Fruit fly (Drosophila melanogaster) S2 (cell line): ENCODE measurements around the gene CG3038.

ENCODE experiments used
- CG8478 ChIP-seq: fragments of >200 bp; optimal IDR thresholded peaks from 2 replicates; lab custom pipeline; 2018
- CTCF ChIP-seq, 2 experiments: fragments of >200 bp; optimal IDR thresholded peaks; 2 replicates each; lab custom pipeline; 2018

Gene CG3038

DNA sequence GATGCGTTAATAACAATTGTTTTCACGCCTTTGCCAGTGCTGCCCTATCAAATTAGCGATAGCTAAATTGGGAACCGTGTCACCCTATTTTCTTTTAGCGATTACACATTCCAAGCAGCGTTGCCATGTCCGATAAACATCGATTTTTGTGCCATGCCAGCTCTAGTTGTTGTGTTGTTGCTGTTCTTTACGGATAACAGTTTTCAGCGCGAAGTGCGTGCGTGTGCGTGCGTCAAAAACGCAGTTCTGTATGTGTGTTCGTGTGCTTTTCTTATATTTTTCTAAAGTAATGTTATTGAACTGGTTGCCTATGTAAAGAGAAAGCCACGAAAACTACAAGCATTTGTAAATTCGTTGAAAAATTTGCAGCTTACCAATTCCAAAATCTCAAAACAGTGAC lies at the start of gene CG3038, which contains the start of gene G9a:
Gene CG3038, minus strand, starts transcription at position 55 of the 400 bp plus-strand sequence.
Gene G9a, plus strand, starts transcription at position 177 of the 400 bp plus-strand sequence.
- TF ChIP-seq CTCF (optimal IDR thresholded peaks at IDR 0.05; lab: Kevin White, UChicago) (peak; percentile 2 to 41), CG8478 (lab: Kevin White, UChicago) (no peak)

DNA sequence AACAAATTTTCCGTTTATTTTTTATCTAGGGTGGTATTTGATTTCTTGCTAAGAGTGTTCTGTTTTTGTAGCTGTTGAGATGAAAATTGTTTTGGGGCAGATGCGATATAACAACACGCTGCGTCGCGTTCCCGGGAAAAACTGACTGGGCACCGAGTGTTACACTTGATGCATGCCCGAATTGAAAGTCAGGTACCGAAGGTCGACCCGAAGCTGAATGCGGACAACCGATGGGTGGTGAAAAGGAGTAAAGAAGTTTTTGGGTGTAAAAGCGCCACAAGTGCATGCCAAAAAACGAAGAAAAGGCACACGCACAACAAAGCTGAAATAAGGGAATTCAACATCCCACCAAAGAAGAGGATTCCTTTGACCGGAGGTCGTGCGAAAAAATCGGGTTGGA lies 49.2 kb upstream of the CG3038 start, which contains the start of gene CG13375:
Gene CG13375, minus strand, starts transcription at position 124 of the 400 bp plus-strand sequence.
- TF ChIP-seq CG8478 (lab: Kevin White, UChicago) (no peak), CTCF (optimal IDR thresholded peaks at IDR 0.05; lab: Kevin White, UChicago) (no peak)

DNA sequence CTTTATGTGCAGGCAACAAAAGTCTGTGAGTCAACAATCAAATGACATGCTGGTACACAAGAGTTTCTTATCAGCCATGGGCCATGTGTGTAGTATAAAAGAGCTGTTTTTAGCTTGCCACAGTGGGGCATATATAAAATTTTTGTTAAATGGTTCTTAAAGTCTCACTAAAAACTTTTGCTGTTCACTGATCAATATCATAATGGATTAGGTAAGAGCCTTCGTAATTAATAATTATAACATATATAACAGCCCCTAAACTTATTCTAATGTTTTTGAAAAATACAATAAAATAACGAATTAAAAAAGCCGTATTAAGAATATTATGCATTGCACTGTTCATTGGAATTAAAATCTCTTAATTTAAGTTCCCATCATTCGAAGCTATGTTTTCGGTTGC lies 47.6 kb upstream of the CG3038 start:
- no peak for TF ChIP-seq CG8478 (lab: Kevin White, UChicago)
- no peak for TF ChIP-seq CTCF (optimal IDR thresholded peaks at IDR 0.05; lab: Kevin White, UChicago)

DNA sequence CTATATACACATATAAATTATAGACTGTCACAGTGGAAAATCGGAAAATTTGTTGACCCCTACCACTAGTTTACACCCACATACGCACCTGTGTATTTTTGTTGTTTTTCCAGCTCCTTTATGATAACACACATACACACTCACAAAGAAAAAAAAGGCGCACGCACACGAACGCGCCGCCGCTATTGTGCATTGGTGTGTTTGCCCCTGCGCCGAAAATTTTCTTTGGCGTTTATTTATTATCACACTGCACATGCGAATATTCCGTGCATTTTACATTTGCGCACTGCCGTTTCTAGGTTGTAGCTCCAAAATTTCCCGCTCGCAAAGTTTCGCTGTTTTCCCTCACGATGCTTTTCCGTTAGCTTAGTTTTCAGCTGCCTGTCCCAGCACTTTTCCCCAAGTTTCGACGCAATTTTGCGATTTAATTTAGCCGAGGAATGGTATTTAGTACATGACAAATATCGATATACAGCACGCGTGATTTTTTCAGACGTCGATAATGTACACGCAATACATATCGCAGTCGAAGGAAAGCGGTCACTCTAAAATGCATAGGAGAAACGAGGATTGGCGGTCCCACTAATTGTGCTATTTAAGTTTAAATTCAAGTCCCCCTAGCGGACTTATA lies 33.6 kb upstream of the CG3038 start, which contains the start of the genes CG3777 and ewg:
Gene CG3777, plus strand, starts transcription at position 607 of the 631 bp plus-strand sequence.
Gene ewg, minus strand, starts transcription at position 622 of the 631 bp plus-strand sequence.
- TF ChIP-seq CG8478 (lab: Kevin White, UChicago) (no peak), CTCF (optimal IDR thresholded peaks at IDR 0.05; lab: Kevin White, UChicago) (peak in 1 of 2 experiments; percentile 16)

DNA sequence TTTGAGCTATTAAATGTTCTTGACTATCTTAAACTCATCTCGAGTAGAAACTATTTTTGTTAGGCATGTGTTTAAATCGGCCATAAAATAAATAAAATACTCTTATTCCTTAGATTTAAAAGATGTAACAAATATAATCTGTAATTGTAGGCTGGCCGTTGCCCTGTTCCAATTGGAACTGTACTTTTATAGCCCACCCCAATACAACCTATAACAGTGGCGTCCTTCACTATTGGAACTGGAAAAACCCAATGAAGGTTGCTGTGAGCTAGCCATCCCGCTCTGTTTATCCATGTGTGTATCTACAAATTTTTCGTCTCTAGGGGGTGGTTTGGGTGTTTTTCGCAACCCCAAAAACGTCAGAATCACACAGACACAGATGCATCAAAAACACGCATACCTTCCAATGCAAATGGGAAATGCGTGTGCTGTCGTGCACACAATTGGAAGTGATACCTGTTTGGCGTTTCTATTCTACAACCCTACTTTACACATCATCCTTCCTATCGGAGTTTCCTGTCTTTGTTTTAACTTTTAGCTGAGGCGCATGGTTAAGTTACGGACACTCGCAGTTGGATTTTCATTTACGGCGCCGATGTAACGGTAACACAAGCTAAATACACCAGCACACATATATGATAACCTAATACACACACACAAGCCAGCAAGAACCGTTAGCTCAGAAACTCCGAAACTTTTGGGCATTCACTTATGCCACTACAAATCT lies 32.9 kb upstream of the CG3038 start:
- TF ChIP-seq CTCF (optimal IDR thresholded peaks at IDR 0.05; lab: Kevin White, UChicago) (no peak), CG8478 (lab: Kevin White, UChicago) (no peak)

DNA sequence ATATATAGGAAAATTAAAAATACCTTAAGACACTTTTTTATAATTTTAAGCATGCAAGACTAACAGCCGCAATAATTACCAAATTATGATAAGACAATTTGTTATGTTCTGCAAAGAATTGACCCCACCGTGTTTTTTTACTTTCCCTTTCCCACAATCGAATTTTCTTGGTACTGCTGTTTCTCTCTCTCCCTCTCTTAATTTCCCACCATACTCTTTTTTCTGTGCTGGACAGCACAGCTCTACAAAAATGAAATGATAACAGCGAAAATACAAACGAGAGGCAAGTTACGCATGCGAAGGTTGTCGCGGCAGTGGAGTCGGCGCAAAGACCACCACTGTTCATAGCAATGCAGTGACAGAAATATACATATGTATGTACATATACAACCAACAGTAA lies 32.2 kb upstream of the CG3038 start:
- TF ChIP-seq CTCF (optimal IDR thresholded peaks at IDR 0.05; lab: Kevin White, UChicago) (no peak), CG8478 (lab: Kevin White, UChicago) (no peak)

DNA sequence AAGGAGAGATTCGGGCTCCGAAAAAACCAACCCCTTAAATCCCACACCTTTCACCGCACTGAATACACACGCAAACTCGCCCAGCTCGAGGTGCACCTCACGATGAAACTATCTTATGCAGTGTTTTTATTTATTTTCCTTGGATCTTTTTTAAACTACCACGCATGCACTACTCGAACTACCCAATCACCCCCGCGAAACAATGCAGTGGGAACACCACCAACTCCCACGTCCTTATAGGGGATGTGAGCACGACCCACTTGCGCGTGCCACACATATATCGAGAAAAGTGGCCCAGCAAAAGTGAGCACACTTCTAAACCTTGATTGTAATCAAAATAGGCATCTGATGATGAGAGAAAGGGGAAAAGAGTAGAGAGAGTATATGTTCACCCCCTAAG lies 30.9 kb upstream of the CG3038 start:
- TF ChIP-seq CG8478 (lab: Kevin White, UChicago) = no peak
- no peak for TF ChIP-seq CTCF (optimal IDR thresholded peaks at IDR 0.05; lab: Kevin White, UChicago)

DNA sequence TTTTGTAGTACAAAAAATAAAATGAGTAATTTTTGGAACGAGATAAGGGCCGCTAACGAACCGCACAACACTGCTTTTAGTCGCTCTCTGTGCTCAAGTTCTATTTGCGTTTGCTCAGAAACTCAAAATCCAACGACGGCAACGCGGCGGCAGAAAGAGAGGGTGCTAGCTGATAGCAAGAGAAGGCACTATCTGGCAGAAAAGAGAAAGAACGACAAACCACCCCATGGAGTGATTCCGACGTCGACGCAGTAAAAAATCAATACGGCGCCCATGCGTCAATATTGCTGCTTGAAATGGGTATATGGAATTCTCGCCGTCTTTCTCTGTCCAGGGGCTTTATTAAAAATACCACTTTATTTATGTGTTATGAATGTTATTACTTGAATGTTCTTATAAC lies 30.4 kb upstream of the CG3038 start:
- TF ChIP-seq CG8478 (lab: Kevin White, UChicago) = no peak
- TF ChIP-seq CTCF (optimal IDR thresholded peaks at IDR 0.05; lab: Kevin White, UChicago) = no peak

DNA sequence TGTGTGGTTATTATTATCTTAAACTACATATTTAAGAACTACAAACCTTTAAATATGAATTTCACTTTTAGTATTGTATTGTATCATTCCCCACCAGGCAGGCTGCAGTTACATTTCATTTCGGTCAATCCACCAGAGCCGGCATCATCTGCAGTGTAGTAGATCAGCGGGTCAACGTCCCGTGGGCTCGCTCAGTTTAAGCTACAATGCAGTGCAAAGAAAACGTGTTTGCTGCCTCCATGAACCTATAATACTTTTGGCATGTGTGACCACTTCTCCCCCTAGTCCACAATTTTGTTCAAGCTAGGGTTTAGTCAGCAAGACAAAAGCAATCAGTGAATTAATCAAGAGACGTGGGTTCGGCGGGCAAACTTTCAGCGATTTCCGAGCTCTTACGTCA lies 22.3 kb upstream of the CG3038 start:
- no peak for TF ChIP-seq CG8478 (lab: Kevin White, UChicago)
- TF ChIP-seq CTCF (optimal IDR thresholded peaks at IDR 0.05; lab: Kevin White, UChicago) = no peak

DNA sequence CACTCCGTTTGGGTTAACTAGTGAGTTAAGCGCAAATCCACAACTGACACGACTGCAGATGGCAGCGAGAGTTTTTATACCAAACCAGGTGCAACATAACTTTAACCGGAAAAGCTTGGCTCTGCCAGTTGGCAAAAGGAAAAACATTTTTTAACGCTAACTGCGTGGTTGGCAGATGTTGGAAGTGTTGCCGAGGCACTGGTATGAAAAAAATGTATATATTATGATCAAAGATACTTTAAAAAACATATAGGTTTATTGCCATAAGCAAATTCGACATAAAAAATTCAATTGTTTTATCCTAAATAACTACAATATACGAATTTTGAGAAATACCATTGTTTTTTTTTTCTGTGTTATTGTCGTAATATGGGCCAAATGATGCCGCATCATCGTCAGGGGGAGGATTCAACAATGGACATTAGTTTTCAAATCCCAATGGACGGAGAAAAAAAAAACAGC lies 21.4 kb upstream of the CG3038 start, which contains the start of gene CG13376:
Gene CG13376, minus strand, starts transcription at position 51 of the 462 bp plus-strand sequence.
- no peak for TF ChIP-seq CG8478 (lab: Kevin White, UChicago)
- no peak for TF ChIP-seq CTCF (optimal IDR thresholded peaks at IDR 0.05; lab: Kevin White, UChicago)

DNA sequence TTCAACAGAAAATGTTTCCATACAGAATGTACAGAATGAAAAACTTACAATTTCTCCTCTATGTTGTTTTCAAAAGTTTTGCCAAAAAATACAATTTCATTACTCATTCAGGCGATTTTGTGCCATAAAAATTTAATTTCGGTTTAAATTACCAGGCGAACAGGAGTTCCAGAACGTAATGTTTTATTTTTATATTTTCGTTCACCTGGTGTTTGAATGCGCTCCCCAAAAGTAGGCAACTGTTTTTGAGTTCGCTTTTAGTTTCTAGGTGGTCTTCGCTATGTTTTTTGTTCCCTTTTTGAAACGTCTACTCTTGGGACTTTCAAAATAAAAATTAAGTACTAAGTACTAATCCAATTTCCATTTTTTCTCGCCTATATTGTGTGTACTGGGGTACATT lies 20.0 kb upstream of the CG3038 start:
- no peak for TF ChIP-seq CG8478 (lab: Kevin White, UChicago)
- no peak for TF ChIP-seq CTCF (optimal IDR thresholded peaks at IDR 0.05; lab: Kevin White, UChicago)

DNA sequence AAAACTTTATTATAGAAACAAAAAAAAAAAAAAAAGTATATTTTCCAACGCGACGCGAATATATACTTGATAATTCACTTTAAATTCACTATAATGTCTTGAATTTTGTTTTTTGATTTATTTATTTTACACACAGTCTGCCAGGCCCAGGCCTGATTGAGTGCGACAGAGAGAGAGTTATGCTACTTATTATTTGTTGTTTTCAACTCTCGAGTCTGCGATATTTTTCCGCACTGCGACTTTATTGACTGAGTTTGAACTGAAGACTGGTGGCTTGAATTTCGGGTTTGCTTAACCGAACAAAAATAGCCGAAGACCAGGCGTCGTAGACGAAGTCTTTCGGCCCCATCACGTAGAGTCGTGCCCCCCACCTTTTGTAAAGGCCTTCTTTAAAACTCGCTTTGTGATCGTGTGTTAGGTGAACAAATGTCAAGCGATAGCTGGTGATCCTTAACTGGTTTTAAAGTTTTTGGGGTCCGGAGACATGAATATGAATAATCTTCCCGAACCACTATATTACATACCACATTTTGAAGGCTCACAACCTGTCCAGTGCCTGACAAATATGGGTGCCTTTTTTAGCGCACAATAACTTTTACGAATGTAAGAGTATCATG lies 18.2 kb upstream of the CG3038 start, which contains the start of gene CG13377:
Gene CG13377, minus strand, starts transcription at position 272 of the 617 bp plus-strand sequence.
- no peak for TF ChIP-seq CG8478 (lab: Kevin White, UChicago)
- TF ChIP-seq CTCF (optimal IDR thresholded peaks at IDR 0.05; lab: Kevin White, UChicago) = no peak

DNA sequence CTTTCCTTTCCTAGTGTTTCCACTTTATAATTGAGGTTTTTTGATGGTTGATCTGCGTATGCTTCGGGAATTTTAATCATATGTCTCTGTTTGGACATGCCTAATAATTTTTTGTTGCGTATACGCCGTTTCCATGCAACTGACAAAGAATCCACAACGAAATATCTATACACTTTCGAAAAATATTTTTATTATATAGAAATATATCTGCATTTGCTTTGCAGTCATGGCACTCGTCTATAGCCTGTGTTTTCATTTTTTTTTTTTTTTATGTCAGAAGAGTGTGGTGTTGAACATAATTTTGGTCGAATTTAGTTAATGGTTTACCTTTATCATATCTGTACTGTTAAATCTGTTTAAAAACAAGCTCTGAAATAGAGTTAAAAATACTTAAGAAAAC lies 17.2 kb upstream of the CG3038 start:
- TF ChIP-seq CTCF (optimal IDR thresholded peaks at IDR 0.05; lab: Kevin White, UChicago) = no peak
- TF ChIP-seq CG8478 (lab: Kevin White, UChicago) = no peak

DNA sequence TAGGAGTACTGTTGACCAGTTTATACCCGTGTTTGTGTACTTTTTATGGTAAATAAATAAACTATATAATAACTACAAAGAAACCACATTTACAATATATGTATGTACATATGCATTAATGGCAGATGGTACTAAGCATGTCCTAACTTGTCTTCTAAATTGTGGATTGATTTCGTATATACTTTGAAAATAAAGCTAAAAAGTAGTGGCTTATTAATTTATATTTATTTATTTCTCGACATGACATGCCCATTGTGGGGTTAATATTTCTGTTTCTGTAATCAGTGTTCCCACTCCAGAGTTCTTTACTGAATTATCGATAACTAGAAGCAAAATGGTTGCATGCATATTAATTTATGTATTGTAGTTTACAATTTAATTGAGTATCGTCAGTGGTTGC lies 9.7 kb upstream of the CG3038 start, which contains the start of gene cin:
Gene cin, plus strand, starts transcription at position 306 of the 400 bp plus-strand sequence.
- TF ChIP-seq CG8478 (lab: Kevin White, UChicago) = no peak
